Worm (Caenorhabditis elegans) whole organism, L4 larva: ENCODE measurements around the gene srb-1.

Source experiments
- D1046.2 ChIP-seq: fragments of 200-800 bp; sonication (Bioruptor generic); IDR thresholded peaks from 2 replicates; pipeline ENCODE4 v1.3.6; 2022; ENCODE audit warnings: missing genetic modification characterization, missing compliant biosample characterization
- F44E2.7 ChIP-seq: fragments of 200-800 bp; sonication (Bioruptor generic); IDR thresholded peaks from 2 replicates; pipeline ENCODE4 v2.1.2; 2022; ENCODE audit warnings: missing genetic modification characterization, missing compliant biosample characterization
- F49E8.2 ChIP-seq: sonication (generic microtip); optimal IDR thresholded peaks from 2 replicates; lab custom pipeline; 2016; ENCODE audit warnings: missing compliant biosample characterization, mild to moderate bottlenecking, missing genetic modification characterization, borderline replicate concordance
- ZK546.5 ChIP-seq, 2 experiments: sonication (generic microtip); optimal IDR thresholded peaks; 2 replicates each; lab custom pipeline; 2017; ENCODE audit warnings: missing biosample characterization in 2 of 2, missing genetic modification characterization in 2 of 2
- aha-1 ChIP-seq: fragments of 150-350 bp; peaks from one replicate; lab custom pipeline; 2014; ENCODE audit warnings: missing biosample characterization, missing genetic modification characterization
- aly-2 ChIP-seq: sonication (generic microtip); optimal IDR thresholded peaks from 2 replicates; lab custom pipeline; 2018; ENCODE audit warnings: missing biosample characterization, missing genetic modification characterization
- ama-1 ChIP-seq: fragments of 150-350 bp; optimal IDR thresholded peaks from 2 replicates; lab custom pipeline; 2014; ENCODE audit warnings: inconsistent platforms, mixed read lengths
- ceh-20 ChIP-seq: fragments of 200-800 bp; sonication (Bioruptor generic); IDR thresholded peaks from 2 replicates; pipeline ENCODE4 v1.3.6; 2022; ENCODE audit warnings: missing genetic modification reagents, missing genetic modification characterization, missing compliant biosample characterization
- ceh-32 ChIP-seq: sonication (generic microtip); optimal IDR thresholded peaks from 2 replicates; lab custom pipeline; 2016; ENCODE audit warnings: mild to moderate bottlenecking, missing genetic modification characterization, missing compliant biosample characterization; ENCODE audit not compliant: poor library complexity
- ceh-62 ChIP-seq: sonication (generic microtip); optimal IDR thresholded peaks from 2 replicates; lab custom pipeline; 2017; ENCODE audit warnings: missing biosample characterization, missing genetic modification characterization
- ceh-82 ChIP-seq: sonication (generic microtip); optimal IDR thresholded peaks from 2 replicates; lab custom pipeline; 2017; ENCODE audit warnings: missing biosample characterization, missing genetic modification characterization
- cey-2 ChIP-seq: sonication (generic microtip); optimal IDR thresholded peaks from 3 replicates; lab custom pipeline; 2017; ENCODE audit warnings: missing genetic modification characterization, mild to moderate bottlenecking, missing compliant biosample characterization, antibody characterized with exemption, borderline replicate concordance; ENCODE audit not compliant: insufficient read depth
- daf-12 ChIP-seq: fragments of 150-350 bp; optimal IDR thresholded peaks from 2 replicates; lab custom pipeline; 2014; ENCODE audit warnings: missing biosample characterization, missing genetic modification reagents, missing genetic modification characterization
- daf-16 ChIP-seq, 3 experiments: sonication (generic microtip); optimal IDR thresholded peaks; 2 replicates each; lab custom pipeline; 2016 to 2017; ENCODE audit warnings: missing genetic modification characterization in 3 of 3, missing genetic modification reagents in 3 of 3, mild to moderate bottlenecking in 2 of 3, missing compliant biosample characterization in 2 of 3, missing biosample characterization in 1 of 3, moderate library complexity in 1 of 3
- dmd-8 ChIP-seq: fragments of 200-800 bp; sonication (Bioruptor generic); IDR thresholded peaks from 2 replicates; pipeline ENCODE4 v1.3.6; 2022; ENCODE audit warnings: missing genetic modification characterization, missing compliant biosample characterization
- dmd-9 ChIP-seq: fragments of 200-800 bp; sonication (Bioruptor generic); IDR thresholded peaks from 2 replicates; pipeline ENCODE4 v1.3.6; 2022; ENCODE audit warnings: missing genetic modification reagents, missing genetic modification characterization, missing compliant biosample characterization
- dpl-1 ChIP-seq: fragments of 150-350 bp; optimal IDR thresholded peaks from 2 replicates; lab custom pipeline; 2014; ENCODE audit warnings: missing biosample characterization, missing genetic modification reagents, missing genetic modification characterization
- dve-1 ChIP-seq: sonication (generic microtip); optimal IDR thresholded peaks from 2 replicates; lab custom pipeline; 2017; ENCODE audit warnings: antibody characterized with exemption, mild to moderate bottlenecking, missing genetic modification characterization, missing compliant biosample characterization; ENCODE audit not compliant: insufficient read depth
- egl-43 ChIP-seq: fragments of 200-800 bp; sonication (Bioruptor generic); IDR thresholded peaks from 2 replicates; pipeline ENCODE4 v1.3.6; 2022; ENCODE audit warnings: missing genetic modification reagents, missing genetic modification characterization, missing compliant biosample characterization
- gei-8 ChIP-seq: fragments of 200-800 bp; sonication (Bioruptor generic); optimal IDR thresholded peaks from 2 replicates; lab custom pipeline; 2018; ENCODE audit warnings: mild to moderate bottlenecking, missing genetic modification characterization, missing compliant biosample characterization
- hmg-1.1 ChIP-seq: fragments of 200-800 bp; sonication (Bioruptor generic); IDR thresholded peaks from 2 replicates; pipeline ENCODE4 v1.3.6; 2022; ENCODE audit warnings: missing genetic modification reagents, missing genetic modification characterization, missing compliant biosample characterization
- lim-7 ChIP-seq: fragments of 200-800 bp; sonication (Bioruptor generic); IDR thresholded peaks from 2 replicates; pipeline ENCODE4 v1.3.6; 2022; ENCODE audit warnings: missing genetic modification characterization, missing compliant biosample characterization
- lin-1 ChIP-seq: fragments of 200-800 bp; sonication (Bioruptor generic); IDR thresholded peaks from 2 replicates; pipeline ENCODE4 v1.3.6; 2022; ENCODE audit warnings: missing genetic modification reagents, missing genetic modification characterization, missing compliant biosample characterization
- lin-29 ChIP-seq: fragments of 200-800 bp; sonication (Bioruptor generic); IDR thresholded peaks from 2 replicates; pipeline ENCODE4 v1.3.6; 2022; ENCODE audit warnings: missing genetic modification reagents, missing genetic modification characterization, missing compliant biosample characterization
- lin-39 ChIP-seq: fragments of 150-350 bp; optimal IDR thresholded peaks from 2 replicates; lab custom pipeline; 2014; ENCODE audit warnings: missing biosample characterization, missing genetic modification reagents, missing genetic modification characterization
- madf-5 ChIP-seq, 2 experiments: fragments of 200-800 bp; sonication (Bioruptor generic); IDR thresholded peaks; 2 replicates each; pipeline ENCODE4 v1.3.6; 2022; ENCODE audit warnings: missing compliant biosample characterization in 2 of 2, missing genetic modification characterization in 2 of 2
- madf-9 ChIP-seq: fragments of 200-800 bp; sonication (Bioruptor generic); conservative IDR thresholded peaks from 2 replicates; pipeline ENCODE4 v1.3.6; 2022; ENCODE audit warnings: missing genetic modification reagents, missing genetic modification characterization, missing compliant biosample characterization
- mdl-1 ChIP-seq, 2 experiments: fragments of 150-350 bp in 1 of 2; sonication (generic microtip) in 1 of 2; optimal IDR thresholded peaks; 2 replicates each; lab custom pipeline; 2014 to 2017; ENCODE audit warnings: missing biosample characterization in 2 of 2, missing genetic modification characterization in 2 of 2
- mep-1 ChIP-seq: fragments of 150-350 bp; sonication (generic microtip); optimal IDR thresholded peaks from 3 replicates; lab custom pipeline; 2014; ENCODE audit warnings: missing biosample characterization, missing genetic modification characterization
- mes-2 ChIP-seq: sonication (generic microtip); optimal IDR thresholded peaks from 2 replicates; lab custom pipeline; 2016; ENCODE audit warnings: missing genotype, mild to moderate bottlenecking, missing genetic modification characterization, missing compliant biosample characterization; ENCODE audit not compliant: poor library complexity, severe bottlenecking
- nhr-11 ChIP-seq: fragments of 150-350 bp; optimal IDR thresholded peaks from 2 replicates; lab custom pipeline; 2014; ENCODE audit warnings: missing biosample characterization, missing genetic modification characterization
- nhr-25 ChIP-seq: sonication (generic microtip); optimal IDR thresholded peaks from 2 replicates; lab custom pipeline; 2017; ENCODE audit warnings: missing genetic modification characterization, mild to moderate bottlenecking, missing compliant biosample characterization, antibody characterized with exemption, moderate library complexity, borderline replicate concordance; ENCODE audit not compliant: insufficient read depth
- nhr-48 ChIP-seq: sonication (generic microtip); optimal IDR thresholded peaks from 2 replicates; lab custom pipeline; 2016; ENCODE audit warnings: mild to moderate bottlenecking, missing genetic modification characterization, missing compliant biosample characterization
- pha-4 ChIP-seq, 2 experiments: fragments of 150-350 bp in 1 of 2; fragments of 200-800 bp in 1 of 2; sonication (Bioruptor generic) in 1 of 2; IDR thresholded peaks in 1 of 2; optimal IDR thresholded peaks in 1 of 2; 2 replicates each; pipeline versions ENCODE4 v1.3.6 to Lab custom; 2014 to 2022; ENCODE audit warnings: missing genetic modification characterization in 2 of 2, missing genetic modification reagents in 2 of 2, missing biosample characterization in 1 of 2, missing compliant biosample characterization in 1 of 2
- php-3 ChIP-seq: fragments of 200-800 bp; sonication (Bioruptor generic); IDR thresholded peaks from 2 replicates; pipeline ENCODE4 v1.3.6; 2022; ENCODE audit warnings: missing genetic modification reagents, missing genetic modification characterization, missing compliant biosample characterization
- skn-1 ChIP-seq: fragments of 150-350 bp; optimal IDR thresholded peaks from 2 replicates; lab custom pipeline; 2014; ENCODE audit warnings: missing biosample characterization, missing genetic modification characterization
- snpc-1.2 ChIP-seq: fragments of 200-800 bp; sonication (Bioruptor generic); IDR thresholded peaks from 2 replicates; pipeline ENCODE4 v1.3.6; 2022; ENCODE audit warnings: missing genetic modification reagents, missing genetic modification characterization, missing compliant biosample characterization
- spr-3 ChIP-seq: fragments of 200-800 bp; sonication (Bioruptor generic); optimal IDR thresholded peaks from 2 replicates; lab custom pipeline; 2018; ENCODE audit warnings: mild to moderate bottlenecking, missing genetic modification characterization, missing compliant biosample characterization
- tag-97 ChIP-seq: fragments of 200-800 bp; sonication (Bioruptor generic); IDR thresholded peaks from 2 replicates; pipeline ENCODE4 v1.3.6; 2022; ENCODE audit warnings: missing genetic modification characterization, missing compliant biosample characterization
- tra-1 ChIP-seq: fragments of 200-800 bp; sonication (Bioruptor generic); IDR thresholded peaks from 2 replicates; pipeline ENCODE4 v1.3.6; 2022; ENCODE audit warnings: missing genetic modification reagents, missing genetic modification characterization, missing compliant biosample characterization
- unc-130 ChIP-seq: sonication (generic microtip); optimal IDR thresholded peaks from 2 replicates; lab custom pipeline; 2016; ENCODE audit warnings: missing genetic modification reagents, missing genetic modification characterization, missing compliant biosample characterization
- zfp-3 ChIP-seq: fragments of 200-800 bp; sonication (Bioruptor generic); conservative IDR thresholded peaks from 2 replicates; pipeline ENCODE4 v1.3.6; 2022; ENCODE audit warnings: missing genetic modification reagents, missing genetic modification characterization, missing compliant biosample characterization
- zip-11 ChIP-seq: fragments of 200-800 bp; sonication (Bioruptor generic); IDR thresholded peaks from 2 replicates; pipeline ENCODE4 v1.3.6; 2022; ENCODE audit warnings: missing genetic modification characterization, missing compliant biosample characterization

srb-1 gene

ce11 chrII:5184661-5185545 is 14.1 kb upstream of the srb-1 start (continued):
- TF ChIP-seq php-3 (GFP tag; lab: Robert Waterston, UW) (peak; percentile 92), mep-1 (tag; lab: Kevin White, UChicago) (no peak), dve-1 (tag; lab: Kevin White, UChicago) (peak; percentile 82), pha-4 (GFP tag; IDR thresholded peaks at IDR 0.05; lab: Robert Waterston, UW) (0 out of 2 replicates have a peak, but pooled peaks have one; percentile 28), pha-4 (tag; optimal IDR thresholded peaks at IDR 0.05; lab: Kevin White, UChicago) (no peak), cey-2 (peak; percentile 5), nhr-11 (tag; lab: Kevin White, UChicago) (no peak), dpl-1 (no peak), ceh-62 (tag; lab: Kevin White, UChicago) (no peak), egl-43 (GFP tag; lab: Robert Waterston, UW) (no peak), ama-1 (no peak), skn-1 (no peak), aha-1 (no peak), ceh-20 (GFP tag; lab: Robert Waterston, UW) (no peak)

ce11 chrII:5183207-5183606 is 12.4 kb upstream of the srb-1 start:
- no peak for TF ChIP-seq pha-4 (GFP tag; IDR thresholded peaks at IDR 0.05; lab: Robert Waterston, UW)
- no peak for TF ChIP-seq pha-4 (tag; optimal IDR thresholded peaks at IDR 0.05; lab: Kevin White, UChicago)
- no peak for TF ChIP-seq daf-16 (GFP tag; optimal IDR thresholded peaks at IDR 0.05; lab: Kevin White, UChicago)
- no peak for TF ChIP-seq daf-16 (tag; optimal IDR thresholded peaks at IDR 0.05; lab: Kevin White, UChicago)
- TF ChIP-seq ZK546.5 (tag; optimal IDR thresholded peaks at IDR 0.05; lab: Kevin White, UChicago): no peak
- TF ChIP-seq lin-29 (GFP tag; lab: Robert Waterston, UW): no peak
- no peak for TF ChIP-seq dmd-8 (GFP tag; lab: Robert Waterston, UW)
- no peak for TF ChIP-seq madf-5 (GFP tag; IDR thresholded peaks at IDR 0.05; lab: Robert Waterston, UW)
- no peak for TF ChIP-seq daf-12 (tag; lab: Kevin White, UChicago)
- no peak for TF ChIP-seq cey-2
- TF ChIP-seq dmd-9 (GFP tag; lab: Robert Waterston, UW): no peak
- TF ChIP-seq D1046.2 (GFP tag; lab: Robert Waterston, UW): no peak
- TF ChIP-seq F49E8.2: no peak
- no peak for TF ChIP-seq F44E2.7 (GFP tag; lab: Robert Waterston, UW)

- TF ChIP-seq dmd-8 (GFP tag; lab: Robert Waterston, UW) (no peak), snpc-1.2 (GFP tag; lab: Robert Waterston, UW) (no peak), aly-2 (no peak), zip-11 (GFP tag; lab: Robert Waterston, UW) (no peak), lim-7 (GFP tag; lab: Robert Waterston, UW) (no peak), tra-1 (GFP tag; lab: Robert Waterston, UW) (peak; percentile 83), nhr-25 (tag; lab: Kevin White, UChicago) (peak; percentile 49), lin-1 (GFP tag; lab: Robert Waterston, UW) (peak; percentile 71; the same call in 1 of the 2 replicates), madf-9 (peak; percentile 55; the same call in 1 of the 2 replicates), mes-2 (tag; lab: Kevin White, UChicago) (peak; percentile 15), zfp-3 (0 out of 2 replicates have a peak, but pooled peaks have one; percentile 34), mep-1 (tag; lab: Kevin White, UChicago) (peak; percentile 65), nhr-48 (peak; percentile 82), lin-39 (no peak), hmg-1.1 (peak; percentile 67), spr-3 (no peak), ceh-82 (tag; lab: Kevin White, UChicago) (no peak), gei-8 (GFP tag; lab: Kevin White, UChicago) (peak; percentile 28), ceh-32 (tag; lab: Kevin White, UChicago) (no peak), php-3 (GFP tag; lab: Robert Waterston, UW) (peak; percentile 27; the same call in 1 of the 2 replicates), unc-130 (GFP tag; lab: Kevin White, UChicago) (no peak), tag-97 (no peak), mdl-1 (tag; optimal IDR thresholded peaks at IDR 0.05; lab: Kevin White, UChicago) (peak; percentile 53 to 79), cey-2 (no peak), ceh-20 (GFP tag; lab: Robert Waterston, UW) (peak; percentile 80; the same call in 1 of the 2 replicates), ceh-62 (tag; lab: Kevin White, UChicago) (no peak)
Observed at ce11 chrII:5182451-5182850, 11.6 kb upstream of the srb-1 start.
